Fruit fly (Drosophila melanogaster) whole organism, embryonic: ENCODE measurements around the gene LIMK1.
A peak's percentile ranks its signal among the peaks of the same experiment; 100 is the strongest.

Experiments used
- Antp ChIP-seq: fragments of 200-800 bp; sonication (Bioruptor generic); optimal IDR thresholded peaks from 3 replicates; lab custom pipeline; 2016; ENCODE audit warnings: missing biosample characterization, missing genetic modification characterization
- Bdp1 ChIP-seq: fragments of 200-800 bp; sonication (Bioruptor generic); optimal IDR thresholded peaks from 3 replicates; lab custom pipeline; 2016; ENCODE audit warnings: missing biosample characterization, missing genetic modification characterization
- CG10366 ChIP-seq: fragments of 200-800 bp; sonication (Bioruptor generic); IDR thresholded peaks from 2 replicates; pipeline ENCODE4 v1.3.6; 2022; ENCODE audit warnings: missing biosample characterization, missing genetic modification characterization
- CG10959 ChIP-seq: fragments of 200-800 bp; sonication (Bioruptor generic); IDR thresholded peaks from 2 replicates; pipeline ENCODE4 v1.3.6; 2022; ENCODE audit warnings: missing biosample characterization, missing genetic modification characterization
- CG11456 ChIP-seq: fragments of 200-800 bp; sonication (Bioruptor generic); IDR thresholded peaks from 3 replicates; pipeline ENCODE4 v1.3.6; 2022; ENCODE audit warnings: missing biosample characterization, missing genetic modification characterization
- CG1233 ChIP-seq: fragments of 200-800 bp; sonication (Bioruptor generic); optimal IDR thresholded peaks from 4 replicates; lab custom pipeline; 2018; ENCODE audit warnings: missing biosample characterization, mild to moderate bottlenecking, missing genetic modification characterization
- CG14050 ChIP-seq: fragments of 200-800 bp; sonication (Bioruptor generic); IDR thresholded peaks from 3 replicates; pipeline ENCODE4 v1.3.6; 2022; ENCODE audit warnings: missing biosample characterization, missing genetic modification characterization
- CG1603 ChIP-seq: fragments of 200-800 bp; sonication (Bioruptor generic); optimal IDR thresholded peaks from 2 replicates; lab custom pipeline; 2019; ENCODE audit warnings: missing biosample characterization, mild to moderate bottlenecking, missing genetic modification characterization, moderate library complexity
- CG2678 ChIP-seq: fragments of 200-800 bp; sonication (Bioruptor generic); optimal IDR thresholded peaks from 3 replicates; lab custom pipeline; 2019; ENCODE audit warnings: missing biosample characterization, mild to moderate bottlenecking, missing genetic modification characterization, moderate library complexity
- CG4854 ChIP-seq: fragments of 200-800 bp; sonication (Bioruptor generic); optimal IDR thresholded peaks from 2 replicates; lab custom pipeline; 2016; ENCODE audit warnings: missing biosample characterization, missing genetic modification characterization, inconsistent platforms
- CG6765 ChIP-seq: fragments of 200-800 bp; sonication (Bioruptor generic); optimal IDR thresholded peaks from 3 replicates; lab custom pipeline; 2017; ENCODE audit warnings: missing biosample characterization, mild to moderate bottlenecking, missing genetic modification characterization
- CG7357 ChIP-seq: fragments of 200-800 bp; sonication (Bioruptor generic); IDR thresholded peaks from 3 replicates; pipeline ENCODE4 v1.3.6; 2022; ENCODE audit warnings: missing biosample characterization, missing genetic modification characterization
- CG8281 ChIP-seq: fragments of 200-800 bp; sonication (Bioruptor generic); optimal IDR thresholded peaks from 2 replicates; lab custom pipeline; 2018; ENCODE audit warnings: missing biosample characterization, mild to moderate bottlenecking, missing genetic modification characterization, moderate library complexity
- CG8944 ChIP-seq: fragments of 200-800 bp; sonication (Bioruptor generic); optimal IDR thresholded peaks from 3 replicates; lab custom pipeline; 2016; ENCODE audit warnings: missing biosample characterization, missing genetic modification characterization
- Doc3 ChIP-seq: fragments of 200-800 bp; sonication (Bioruptor generic); IDR thresholded peaks from 3 replicates; pipeline ENCODE4 v1.3.6; 2022; ENCODE audit warnings: missing biosample characterization, missing genetic modification characterization; ENCODE audit not compliant: partially characterized antibody
- Dref ChIP-seq: fragments of 200-800 bp; sonication (Bioruptor generic); IDR thresholded peaks from 2 replicates; pipeline ENCODE4 v1.3.6; 2022; ENCODE audit warnings: missing biosample characterization, missing genetic modification characterization
- Ets97D ChIP-seq: fragments of 200-800 bp; sonication (Bioruptor generic); optimal IDR thresholded peaks from 3 replicates; lab custom pipeline; 2016; ENCODE audit warnings: missing biosample characterization, missing genetic modification characterization
- Fer2 ChIP-seq: fragments of 200-800 bp; sonication (Bioruptor generic); optimal IDR thresholded peaks from 2 replicates; lab custom pipeline; 2018; ENCODE audit warnings: missing biosample characterization, mild to moderate bottlenecking, missing genetic modification characterization, moderate library complexity
- H15 ChIP-seq: fragments of 200-800 bp; sonication (Bioruptor generic); IDR thresholded peaks from 3 replicates; pipeline ENCODE4 v1.3.6; 2022; ENCODE audit warnings: missing biosample characterization, missing genetic modification characterization
- HLH4C ChIP-seq: fragments of 200-800 bp; sonication (Bioruptor generic); IDR thresholded peaks from 3 replicates; pipeline ENCODE4 v1.3.6; 2022; ENCODE audit warnings: missing biosample characterization, missing genetic modification characterization; ENCODE audit not compliant: partially characterized antibody
- HmgZ ChIP-seq: fragments of 200-800 bp; sonication (Bioruptor generic); optimal IDR thresholded peaks from 2 replicates; lab custom pipeline; 2018; ENCODE audit warnings: missing biosample characterization, mild to moderate bottlenecking, missing genetic modification characterization
- Hr3 ChIP-seq: fragments of 200-800 bp; sonication (Bioruptor generic); optimal IDR thresholded peaks from 3 replicates; lab custom pipeline; 2016; ENCODE audit warnings: missing biosample characterization, missing genetic modification characterization
- Mes4 ChIP-seq: fragments of 200-800 bp; sonication (Bioruptor generic); optimal IDR thresholded peaks from 2 replicates; lab custom pipeline; 2016; ENCODE audit warnings: missing biosample characterization, missing genetic modification characterization
- NK7.1 ChIP-seq: fragments of 200-800 bp; sonication (Bioruptor generic); optimal IDR thresholded peaks from 3 replicates; lab custom pipeline; 2016; ENCODE audit warnings: missing biosample characterization, missing genetic modification characterization
- Sox102F ChIP-seq: fragments of 200-800 bp; sonication (Bioruptor generic); optimal IDR thresholded peaks from 2 replicates; lab custom pipeline; 2018; ENCODE audit warnings: missing biosample characterization, mild to moderate bottlenecking, missing genetic modification characterization, moderate library complexity
- Stat92E ChIP-seq, 3 experiments: fragments of >200 bp in 2 of 3; fragments of 200-800 bp in 1 of 3; sonication (Bioruptor generic) in 1 of 3; optimal IDR thresholded peaks; 2 replicates each; lab custom pipeline; 2017 to 2019; ENCODE audit warnings: missing biosample characterization in 3 of 3, missing genetic modification characterization in 3 of 3, mild to moderate bottlenecking in 1 of 3, moderate library complexity in 1 of 3
- Usf ChIP-seq: fragments of 200-800 bp; sonication (Bioruptor generic); optimal IDR thresholded peaks from 2 replicates; lab custom pipeline; 2017; ENCODE audit warnings: missing genotype, missing biosample characterization, missing genetic modification characterization
- ab ChIP-seq: fragments of 200-800 bp; sonication (Bioruptor generic); optimal IDR thresholded peaks from 2 replicates; lab custom pipeline; 2016; ENCODE audit warnings: missing biosample characterization, missing genetic modification characterization
- ap ChIP-seq: fragments of 200-800 bp; sonication (Bioruptor generic); IDR thresholded peaks from 2 replicates; pipeline ENCODE4 v1.3.6; 2022; ENCODE audit warnings: missing biosample characterization, missing genetic modification characterization
- ase ChIP-seq: fragments of 200-800 bp; sonication (Bioruptor generic); IDR thresholded peaks from 3 replicates; pipeline ENCODE4 v1.3.6; 2022; ENCODE audit warnings: missing biosample characterization, missing genetic modification characterization
- cad ChIP-seq: fragments of >200 bp; optimal IDR thresholded peaks from 2 replicates; lab custom pipeline; 2017; ENCODE audit warnings: missing biosample characterization, missing genetic modification characterization
- chn ChIP-seq: fragments of 200-800 bp; sonication (Bioruptor generic); optimal IDR thresholded peaks from 2 replicates; lab custom pipeline; 2016; ENCODE audit warnings: missing biosample characterization, missing genetic modification characterization
- dan ChIP-seq: fragments of 200-800 bp; sonication (Bioruptor generic); IDR thresholded peaks from 2 replicates; pipeline ENCODE4 v1.3.6; 2022; ENCODE audit warnings: missing biosample characterization, missing genetic modification characterization
- dimm ChIP-seq: fragments of 200-800 bp; sonication (Bioruptor generic); IDR thresholded peaks from 2 replicates; pipeline ENCODE4 v1.3.6; 2022; ENCODE audit warnings: missing biosample characterization, missing genetic modification characterization
- eyg ChIP-seq: fragments of 200-800 bp; sonication (Bioruptor generic); optimal IDR thresholded peaks from 3 replicates; lab custom pipeline; 2016; ENCODE audit warnings: missing biosample characterization, missing genetic modification characterization
- fd64A ChIP-seq: fragments of 200-800 bp; sonication (Bioruptor generic); optimal IDR thresholded peaks from 3 replicates; lab custom pipeline; 2018; ENCODE audit warnings: missing biosample characterization, mild to moderate bottlenecking, missing genetic modification characterization
- gsb-n ChIP-seq: fragments of 200-800 bp; sonication (Bioruptor generic); optimal IDR thresholded peaks from 3 replicates; lab custom pipeline; 2018; ENCODE audit warnings: missing biosample characterization, mild to moderate bottlenecking, missing genetic modification characterization
- gt ChIP-seq: fragments of 200-800 bp; sonication (Bioruptor generic); IDR thresholded peaks from 2 replicates; pipeline ENCODE4 v1.3.6; 2022; ENCODE audit warnings: missing biosample characterization, missing genetic modification characterization
- insv ChIP-seq, 2 experiments: fragments of 200-800 bp; sonication (Bioruptor generic); optimal IDR thresholded peaks; 3 replicates each; lab custom pipeline; 2016 to 2018; ENCODE audit warnings: missing biosample characterization in 2 of 2, missing genetic modification characterization in 2 of 2
- nmo ChIP-seq: fragments of 200-800 bp; sonication (Bioruptor generic); optimal IDR thresholded peaks from 2 replicates; lab custom pipeline; 2018; ENCODE audit warnings: missing biosample characterization, mild to moderate bottlenecking, missing genetic modification characterization, moderate library complexity
- pros ChIP-seq: fragments of 200-800 bp; sonication (Bioruptor generic); optimal IDR thresholded peaks from 3 replicates; lab custom pipeline; 2019; ENCODE audit warnings: missing biosample characterization, mild to moderate bottlenecking, missing genetic modification characterization, moderate library complexity
- pzg ChIP-seq: fragments of 200-800 bp; sonication (Bioruptor generic); optimal IDR thresholded peaks from 3 replicates; lab custom pipeline; 2018; ENCODE audit warnings: missing biosample characterization, mild to moderate bottlenecking, missing genetic modification characterization, moderate library complexity
- rib ChIP-seq: fragments of 200-800 bp; sonication (Bioruptor generic); IDR thresholded peaks from 2 replicates; pipeline ENCODE4 v1.3.6; 2022; ENCODE audit warnings: missing biosample characterization, missing genetic modification characterization
- shn ChIP-seq: fragments of 200-800 bp; sonication (Bioruptor generic); optimal IDR thresholded peaks from 3 replicates; lab custom pipeline; 2016; ENCODE audit warnings: missing biosample characterization, missing genetic modification characterization
- sim ChIP-seq: fragments of 200-800 bp; sonication (Bioruptor generic); IDR thresholded peaks from 2 replicates; pipeline ENCODE4 v1.3.6; 2022; ENCODE audit warnings: missing biosample characterization, missing genetic modification characterization
- ssp ChIP-seq: fragments of 200-800 bp; sonication (Bioruptor generic); IDR thresholded peaks from 2 replicates; pipeline ENCODE4 v1.3.6; 2022; ENCODE audit warnings: missing biosample characterization, missing genetic modification characterization
- unc-4 ChIP-seq: fragments of 200-800 bp; sonication (Bioruptor generic); IDR thresholded peaks from 2 replicates; pipeline ENCODE4 v1.3.6; 2022; ENCODE audit warnings: missing biosample characterization, missing genetic modification characterization; ENCODE audit not compliant: partially characterized antibody
- usp ChIP-seq: fragments of >200 bp; optimal IDR thresholded peaks from 2 replicates; lab custom pipeline; 2017; ENCODE audit warnings: missing biosample characterization, missing genetic modification characterization
- vnd ChIP-seq: fragments of 200-800 bp; sonication (Bioruptor generic); IDR thresholded peaks from 3 replicates; pipeline ENCODE4 v1.3.6; 2022; ENCODE audit warnings: missing biosample characterization, missing genetic modification characterization; ENCODE audit not compliant: partially characterized antibody
- zfh2 ChIP-seq: fragments of 200-800 bp; sonication (Bioruptor generic); optimal IDR thresholded peaks from 2 replicates; lab custom pipeline; 2016; ENCODE audit warnings: missing biosample characterization, missing genetic modification characterization

The LIMK1 gene

DNA sequence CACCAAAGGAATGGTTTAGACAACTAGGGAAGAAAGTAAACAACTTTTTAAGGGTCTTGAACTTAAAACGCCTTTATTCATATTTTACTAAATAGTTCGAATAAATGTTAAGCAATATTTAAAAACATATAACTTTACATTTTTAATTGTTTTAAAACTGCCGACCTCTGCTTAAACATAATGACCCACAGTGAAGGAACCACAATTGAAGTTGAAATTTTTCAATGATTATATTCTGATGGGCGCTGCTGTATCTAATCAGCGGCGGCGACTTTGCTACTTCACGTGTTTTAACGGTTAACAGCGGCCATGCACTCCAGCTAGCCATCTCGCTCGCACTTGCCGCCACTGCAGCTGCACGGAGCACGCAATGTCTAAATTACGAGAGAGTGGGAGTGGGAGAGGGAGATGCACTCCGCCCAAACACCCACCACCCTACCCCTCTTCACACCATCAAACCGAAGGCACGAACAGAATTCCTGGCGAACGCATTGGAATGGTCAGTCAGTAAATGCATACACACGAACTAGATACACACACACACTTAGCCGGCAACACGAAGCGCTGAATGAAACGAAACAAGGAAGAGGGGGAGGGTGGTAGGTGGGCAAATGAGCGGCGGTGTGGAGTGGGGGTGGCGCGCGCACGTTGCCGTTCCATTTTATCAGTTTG, 13.2 kb downstream of the LIMK1 start (continued):
- no peak for TF ChIP-seq Stat92E (GFP tag; optimal IDR thresholded peaks at IDR 0.05; lab: Kevin White, UChicago)
- peak; percentile 41 for TF ChIP-seq pros (GFP tag; lab: Kevin White, UChicago)
- peak; percentile 18 for TF ChIP-seq CG4854 (GFP tag; lab: Kevin White, UChicago)
- no peak for TF ChIP-seq ap (GFP tag; lab: Robert Waterston, UW)
- no peak for TF ChIP-seq sim (GFP tag; lab: Robert Waterston, UW)
- no peak for TF ChIP-seq unc-4 (GFP tag; lab: Robert Waterston, UW)
- TF ChIP-seq CG2678 (tag; lab: Kevin White, UChicago) = peak; percentile 86
- no peak for TF ChIP-seq Mes4 (GFP tag; lab: Kevin White, UChicago)
- TF ChIP-seq CG8944 (GFP tag; lab: Kevin White, UChicago) = peak; percentile 4
- no peak for TF ChIP-seq Usf (GFP tag; lab: Kevin White, UChicago)
- TF ChIP-seq fd64A = no peak
- no peak for TF ChIP-seq NK7.1 (GFP tag; lab: Kevin White, UChicago)
- peak; percentile 32 for TF ChIP-seq chn (GFP tag; lab: Kevin White, UChicago)
- no peak for TF ChIP-seq eyg (GFP tag; lab: Kevin White, UChicago)
- TF ChIP-seq CG10959 (GFP tag; lab: Robert Waterston, UW) = no peak
- no peak for TF ChIP-seq Ets97D (GFP tag; lab: Kevin White, UChicago)
- no peak for TF ChIP-seq shn (GFP tag; lab: Kevin White, UChicago)
- no peak for TF ChIP-seq Dref (GFP tag; lab: Robert Waterston, UW)
- peak; percentile 77 for TF ChIP-seq nmo (GFP tag; lab: Kevin White, UChicago)
- TF ChIP-seq Antp (GFP tag; lab: Kevin White, UChicago) = no peak
- TF ChIP-seq CG1603 (tag; lab: Kevin White, UChicago) = peak; percentile 24
- peak; percentile 38; the same call in 1 of the 3 replicates for TF ChIP-seq CG7357
- TF ChIP-seq CG11456 (GFP tag; lab: Robert Waterston, UW) = 0 out of 3 replicates have a peak, but pooled peaks have one; percentile 44
- TF ChIP-seq CG1233 = peak; percentile 37
- no peak for TF ChIP-seq insv (GFP tag; optimal IDR thresholded peaks at IDR 0.05; lab: Kevin White, UChicago)
- no peak for TF ChIP-seq ab
- peak; percentile 58 for TF ChIP-seq gsb-n (tag; lab: Kevin White, UChicago)
- TF ChIP-seq CG14050 (GFP tag; lab: Robert Waterston, UW) = peak; percentile 26; the same call in 1 of the 3 replicates
- TF ChIP-seq zfh2 = no peak
- TF ChIP-seq vnd (GFP tag; lab: Robert Waterston, UW) = no peak
- TF ChIP-seq ase = 0 out of 3 replicates have a peak, but pooled peaks have one; percentile 40
- no peak for TF ChIP-seq CG6765 (GFP tag; lab: Kevin White, UChicago)
- TF ChIP-seq Fer2 (tag; lab: Kevin White, UChicago) = no peak
- peak; percentile 15; the same call in 1 of the 2 replicates for TF ChIP-seq ssp (GFP tag; lab: Robert Waterston, UW)
- TF ChIP-seq Bdp1 = peak; percentile 18
- no peak for TF ChIP-seq dan (GFP tag; lab: Robert Waterston, UW)
- no peak for TF ChIP-seq gt (GFP tag; lab: Robert Waterston, UW)
- no peak for TF ChIP-seq HLH4C (GFP tag; lab: Robert Waterston, UW)
- TF ChIP-seq usp (GFP tag; lab: Kevin White, UChicago) = no peak
- peak; percentile 11 for TF ChIP-seq Hr3 (GFP tag; lab: Kevin White, UChicago)
- no peak for TF ChIP-seq H15 (GFP tag; lab: Robert Waterston, UW)
- TF ChIP-seq Sox102F (GFP tag; lab: Kevin White, UChicago) = peak; percentile 76
- TF ChIP-seq HmgZ = no peak
- no peak for TF ChIP-seq cad (GFP tag; lab: Kevin White, UChicago)
- TF ChIP-seq Doc3 (GFP tag; lab: Robert Waterston, UW) = no peak
- no peak for TF ChIP-seq dimm
- no peak for TF ChIP-seq pzg (GFP tag; lab: Kevin White, UChicago)
- TF ChIP-seq CG8281 (tag; lab: Kevin White, UChicago) = no peak
- no peak for TF ChIP-seq rib (GFP tag; lab: Robert Waterston, UW)
- peak; percentile 29; the same call in 1 of the 2 replicates for TF ChIP-seq CG10366 (GFP tag; lab: Robert Waterston, UW)
